Worm (Caenorhabditis elegans): ENCODE data around the gene F40F9.3.

F40F9.3 gene

DNA sequence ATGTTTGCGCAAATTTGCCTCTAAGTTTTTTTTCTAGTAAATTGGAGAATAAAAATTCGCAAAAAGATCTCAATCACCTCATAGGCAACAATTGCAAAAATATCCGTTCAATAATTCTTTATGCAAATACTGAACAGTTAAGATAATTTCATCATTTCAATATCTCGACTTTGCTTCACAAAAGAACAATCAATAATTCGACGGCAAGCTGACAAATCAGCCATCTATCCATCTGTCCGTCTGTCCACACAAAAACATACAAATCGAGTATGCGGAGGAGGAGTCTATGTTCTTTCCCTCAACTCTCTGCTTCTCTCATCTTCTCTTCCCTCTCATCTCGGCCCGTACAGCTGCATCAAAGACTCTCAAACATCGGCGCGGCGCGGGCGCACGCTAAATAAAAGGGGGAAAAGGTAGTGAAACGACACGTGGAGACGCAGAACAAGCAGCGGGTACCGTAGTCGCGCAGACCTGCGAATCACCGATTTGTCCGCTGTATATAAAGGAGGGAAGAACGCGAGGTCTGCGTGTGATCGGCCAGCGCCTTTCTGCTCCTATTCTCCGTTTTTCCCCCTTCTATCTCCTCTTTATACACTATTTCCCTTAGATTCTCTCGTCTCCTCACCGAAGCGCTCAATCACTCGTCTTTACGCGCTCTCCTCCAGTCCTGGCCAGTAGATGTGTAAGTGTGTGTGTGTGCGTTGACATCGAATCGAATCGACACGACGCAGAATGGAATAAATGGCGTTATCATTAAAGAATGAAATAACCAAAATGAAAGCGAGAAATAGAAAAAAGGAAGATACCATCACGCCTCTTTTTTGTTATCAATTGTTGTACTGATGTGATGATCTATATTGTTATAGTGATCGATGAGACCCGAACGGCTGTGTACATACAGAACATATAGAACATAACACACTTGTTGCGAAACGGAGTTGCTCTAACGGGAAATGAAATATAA, 16.0 kb downstream of the F40F9.3 start (continued):
- TF ChIP-seq ztf-11 (tag; optimal IDR thresholded peaks at IDR 0.05) (no peak), fkh-10 (GFP tag; optimal IDR thresholded peaks at IDR 0.05) (peak; percentile 84)

DNA sequence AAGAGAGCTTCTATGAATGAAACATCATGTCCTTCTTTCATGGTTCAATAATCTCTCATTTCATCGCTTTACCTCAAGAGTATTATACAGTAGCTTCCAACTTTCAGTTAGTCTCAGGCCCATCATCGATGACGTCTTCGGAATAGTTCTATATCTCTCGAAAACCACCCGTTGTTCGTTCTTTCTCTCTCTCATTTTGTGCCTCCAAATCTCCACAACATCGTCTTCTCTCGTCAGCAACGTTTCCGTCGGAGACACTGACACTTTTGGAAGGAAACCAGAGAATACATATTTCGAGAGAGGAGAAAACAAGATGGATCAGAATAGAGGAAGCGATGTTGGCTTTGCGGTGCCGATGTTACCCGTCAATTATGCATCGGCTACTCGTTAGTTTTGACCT, 16.8 kb downstream of the F40F9.3 start:
- TF ChIP-seq hmg-11 (tag; optimal IDR thresholded peaks at IDR 0.05) (no peak), mdl-1 (tag; optimal IDR thresholded peaks at IDR 0.05) (no peak), ztf-4 (tag; optimal IDR thresholded peaks at IDR 0.05) (no peak), egl-5 (tag; optimal IDR thresholded peaks at IDR 0.05) (no peak), elt-3 (tag; optimal IDR thresholded peaks at IDR 0.05) (no peak), pqm-1 (tag; optimal IDR thresholded peaks at IDR 0.05) (no peak), mml-1 (tag; optimal IDR thresholded peaks at IDR 0.05) (no peak), ama-1 (optimal IDR thresholded peaks at IDR 0.05) (peak; percentile 78), snpc-4 (tag; optimal IDR thresholded peaks at IDR 0.05) (peak; percentile 3), daf-12 (tag; optimal IDR thresholded peaks at IDR 0.05) (no peak), unc-62 (GFP tag; optimal IDR thresholded peaks at IDR 0.05) (peak; percentile 8), nhr-23 (tag; optimal IDR thresholded peaks at IDR 0.05) (no peak), ZK546.5 (tag; optimal IDR thresholded peaks at IDR 0.05) (no peak), nfya-1 (tag; optimal IDR thresholded peaks at IDR 0.05; ENCODE audit: insufficient read depth) (peak; percentile 33), nhr-25 (tag; optimal IDR thresholded peaks at IDR 0.05) (peak; percentile 5), tbx-2 (tag; optimal IDR thresholded peaks at IDR 0.05) (no peak), lin-39 (tag; optimal IDR thresholded peaks at IDR 0.05) (peak; percentile 64), nhr-12 (tag; optimal IDR thresholded peaks at IDR 0.05) (no peak), nhr-77 (tag; optimal IDR thresholded peaks at IDR 0.05) (no peak)

DNA sequence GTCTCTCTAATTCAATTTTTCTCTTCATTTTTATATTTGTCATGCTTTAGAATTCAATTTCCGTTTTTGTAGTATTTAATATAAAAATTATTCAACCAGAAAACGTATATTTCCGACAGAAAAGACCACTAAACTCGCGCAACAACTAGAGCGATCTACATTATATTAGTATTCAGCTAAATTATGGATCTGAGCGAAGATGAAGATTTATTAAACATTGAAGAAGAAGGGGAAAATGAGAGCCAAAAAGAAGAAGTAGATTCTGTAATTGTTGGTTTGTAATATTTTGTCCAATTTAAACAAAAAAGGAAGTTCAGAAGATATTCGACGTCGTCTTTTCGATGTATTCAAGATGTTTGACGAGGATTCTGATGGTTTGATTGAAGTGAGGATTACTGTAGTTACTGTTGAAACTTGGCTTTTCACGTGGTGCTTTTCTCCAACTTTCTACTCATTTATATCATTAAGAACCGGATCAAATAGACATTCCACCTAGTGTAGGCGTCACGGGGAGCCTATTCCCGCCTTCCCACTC, 19.0 kb downstream of the F40F9.3 start, which contains the start of gene cal-7:
TSS of gene cal-7 (plus strand) at position 184 of the 535 bp plus-strand sequence.
- TF ChIP-seq tbx-2 (tag; optimal IDR thresholded peaks at IDR 0.05) (peak; percentile 27), pha-4 (tag; optimal IDR thresholded peaks at IDR 0.05) (peak; percentile 1), nhr-67 (tag; optimal IDR thresholded peaks at IDR 0.05) (no peak), ceh-28 (tag; optimal IDR thresholded peaks at IDR 0.05) (peak; percentile 30), lsy-12 (tag; optimal IDR thresholded peaks at IDR 0.05) (peak; percentile 12), ama-1 (optimal IDR thresholded peaks at IDR 0.05) (peak; percentile 46), ztf-4 (tag; optimal IDR thresholded peaks at IDR 0.05) (no peak), fkh-10 (GFP tag; optimal IDR thresholded peaks at IDR 0.05) (peak; percentile 1)

DNA sequence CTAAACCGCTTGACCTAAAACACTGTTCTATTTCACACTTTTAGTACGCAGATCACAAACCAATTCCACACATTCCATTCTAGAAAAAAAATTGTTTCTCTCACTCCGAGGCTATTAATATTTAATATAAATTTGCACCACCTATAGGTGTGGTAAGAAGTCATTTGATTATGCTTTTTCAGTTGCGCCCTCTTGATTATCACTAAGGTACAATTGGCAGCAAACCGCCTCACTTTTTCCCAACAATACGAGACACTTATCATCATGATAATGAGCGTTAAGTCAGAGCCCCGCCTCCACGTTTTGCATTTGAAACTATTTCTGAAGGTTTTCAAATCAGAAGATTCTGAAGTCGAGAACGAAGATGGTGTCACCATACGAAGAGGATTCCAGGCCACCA, 22.3 kb downstream of the F40F9.3 start, which contains the start of gene aqp-4:
TSS of gene aqp-4 (plus strand) at position 270 of the 400 bp plus-strand sequence.
- TF ChIP-seq nhr-67 (tag; optimal IDR thresholded peaks at IDR 0.05) (no peak), elt-2 (tag; optimal IDR thresholded peaks at IDR 0.05) (peak; percentile 66), ama-1 (optimal IDR thresholded peaks at IDR 0.05) (no peak), nhr-28 (tag; optimal IDR thresholded peaks at IDR 0.05) (no peak), snpc-4 (tag; optimal IDR thresholded peaks at IDR 0.05) (no peak), ceh-28 (tag; optimal IDR thresholded peaks at IDR 0.05) (no peak), ceh-16 (tag; optimal IDR thresholded peaks at IDR 0.05) (no peak), nhr-25 (tag; optimal IDR thresholded peaks at IDR 0.05) (no peak)

DNA sequence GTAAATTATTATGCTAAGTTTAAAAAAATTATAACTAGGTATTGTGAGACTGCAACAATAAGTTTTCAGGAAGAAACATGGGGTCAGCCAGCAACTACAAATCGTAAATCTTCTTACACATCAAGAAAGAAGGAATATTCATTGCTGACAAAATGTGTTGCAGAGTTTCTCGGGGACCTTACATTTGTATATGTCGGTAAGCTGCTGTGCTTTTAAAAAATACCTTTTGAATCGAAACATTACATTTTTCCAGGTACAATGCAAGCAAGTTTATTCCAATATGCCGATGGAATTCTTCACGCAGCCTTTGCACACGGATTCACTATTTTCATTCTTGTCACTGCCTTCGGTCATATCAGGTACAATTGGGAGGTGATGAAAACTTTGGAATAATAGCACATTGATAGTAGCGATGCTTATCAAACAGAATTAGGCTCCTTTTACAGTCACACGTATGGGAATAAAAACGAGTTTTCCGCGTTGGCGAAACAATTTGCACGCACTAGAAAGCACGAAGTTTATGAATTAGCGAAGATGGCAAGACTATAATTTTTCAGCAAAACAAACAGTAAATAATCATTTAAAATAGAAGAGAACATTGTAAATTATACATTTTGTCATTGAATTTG, 23.2 kb downstream of the F40F9.3 start:
- peak; percentile 70 for TF ChIP-seq elt-2 (tag; optimal IDR thresholded peaks at IDR 0.05)
- peak; percentile 47 for TF ChIP-seq pqm-1 (tag; optimal IDR thresholded peaks at IDR 0.05)
- TF ChIP-seq daf-12 (tag; optimal IDR thresholded peaks at IDR 0.05), result no peak

DNA sequence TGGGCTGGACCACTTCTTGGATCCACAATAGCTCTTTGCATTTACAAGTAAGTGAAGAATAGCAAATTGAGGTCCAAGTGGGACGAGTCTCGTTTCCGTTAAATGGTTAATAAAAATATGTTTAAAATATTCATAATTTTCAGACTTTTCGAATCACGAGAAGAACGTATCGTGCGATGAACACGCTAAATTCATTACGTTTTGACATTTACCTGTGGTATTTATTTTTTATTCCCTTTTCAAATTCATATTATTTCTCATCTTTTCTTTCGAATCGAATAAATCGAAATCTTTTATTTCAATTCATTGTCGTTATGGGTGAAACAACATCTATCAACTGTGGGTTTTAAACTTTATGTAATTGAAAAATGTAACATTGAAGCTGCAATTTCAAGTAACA, 24.4 kb downstream of the F40F9.3 start, which contains the start of gene marc-1:
TSS of gene marc-1 (plus strand) at position 301 of the 400 bp plus-strand sequence.
- TF ChIP-seq eor-1 (tag; optimal IDR thresholded peaks at IDR 0.05) (no peak), nhr-23 (tag; optimal IDR thresholded peaks at IDR 0.05) (no peak), nhr-11 (tag; optimal IDR thresholded peaks at IDR 0.05) (no peak), elt-3 (tag; optimal IDR thresholded peaks at IDR 0.05) (no peak), skn-1 (tag; optimal IDR thresholded peaks at IDR 0.05) (no peak), jun-1 (tag; optimal IDR thresholded peaks at IDR 0.05) (no peak), fkh-2 (tag; optimal IDR thresholded peaks at IDR 0.05) (no peak), lin-15B (tag; optimal IDR thresholded peaks at IDR 0.05) (no peak)
